Worm (Caenorhabditis elegans) whole organism, midembryonic: ENCODE data around the gene C28G1.2.

Experiments
- klf-2 ChIP-seq: fragments of 200-800 bp; sonication (Bioruptor generic); conservative IDR thresholded peaks from 2 replicates; pipeline ENCODE4 v1.3.6; 2022; ENCODE audit warnings: missing genetic modification reagents, missing genetic modification characterization, missing compliant biosample characterization
- med-1 ChIP-seq: sonication (generic microtip); optimal IDR thresholded peaks from 2 replicates; lab custom pipeline; 2017; ENCODE audit warnings: missing genetic modification characterization, mild to moderate bottlenecking, missing compliant biosample characterization, antibody characterized with exemption, missing genetic modification reagents; ENCODE audit not compliant: insufficient read depth
- tab-1 ChIP-seq: fragments of 200-800 bp; sonication (Bioruptor generic); IDR thresholded peaks from 2 replicates; pipeline ENCODE4 v1.3.6; 2022; ENCODE audit warnings: missing genetic modification characterization, missing compliant biosample characterization

DNA sequence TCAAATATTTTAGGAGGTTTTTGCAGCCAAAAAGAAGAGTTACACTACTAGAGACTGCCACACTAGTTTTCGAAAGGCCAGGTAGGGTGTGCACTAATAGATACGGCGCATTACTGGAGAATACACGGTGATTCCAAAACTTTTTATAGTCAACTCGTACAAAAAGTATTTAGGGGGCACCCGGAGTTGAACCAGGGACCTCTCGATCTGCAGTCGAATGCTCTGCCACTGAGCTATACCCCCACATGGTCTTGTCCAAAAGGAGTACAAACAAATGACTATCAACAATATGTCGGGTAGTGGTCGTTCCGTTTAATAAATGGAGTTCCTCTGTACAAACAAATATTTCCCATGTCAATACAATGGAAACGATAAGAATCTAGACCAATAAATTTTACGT lies 17.9 kb upstream of the C28G1.2 start:
- peak; percentile 65; the same call in 1 of the 2 replicates for TF ChIP-seq klf-2 (GFP tag; lab: Robert Waterston, UW)
- no peak for TF ChIP-seq med-1
- peak; percentile 80 for TF ChIP-seq tab-1 (GFP tag; lab: Robert Waterston, UW)
